Fruit fly (Drosophila melanogaster): ENCODE measurements around the gene Dci.

The Dci gene

dm6 chr3L:813229-813837 is 37.8 kb upstream of the Dci start (continued):
- TF ChIP-seq Med (GFP tag) (no peak), D19B (GFP tag; optimal IDR thresholded peaks at IDR 0.05) (no peak), CG17568 (GFP tag; optimal IDR thresholded peaks at IDR 0.05) (no peak), CG2889 (GFP tag; IDR thresholded peaks at IDR 0.05) (no peak), CG9215 (GFP tag; IDR thresholded peaks at IDR 0.05) (no peak), Dll (GFP tag; IDR thresholded peaks at IDR 0.05; ENCODE audit: partially characterized antibody) (no peak), luna (GFP tag; optimal IDR thresholded peaks at IDR 0.05) (no peak), Abd-B (GFP tag; optimal IDR thresholded peaks at IDR 0.05) (no peak), her (GFP tag; optimal IDR thresholded peaks at IDR 0.05) (no peak), HLHmδ (GFP tag; optimal IDR thresholded peaks at IDR 0.05) (no peak), CG14710 (tag; optimal IDR thresholded peaks at IDR 0.05) (no peak), CG6854 (GFP tag; optimal IDR thresholded peaks at IDR 0.05) (no peak), CG8478 (optimal IDR thresholded peaks at IDR 0.05) (no peak), CG14050 (GFP tag; IDR thresholded peaks at IDR 0.05) (no peak), Antp (GFP tag; optimal IDR thresholded peaks at IDR 0.05) (no peak), dan (GFP tag; IDR thresholded peaks at IDR 0.05) (no peak), lmd (GFP tag; IDR thresholded peaks at IDR 0.05) (peak; percentile 15; the same call in 1 of the 2 replicates), Dfd (GFP tag; optimal IDR thresholded peaks at IDR 0.05) (no peak), ttk (GFP tag; IDR thresholded peaks at IDR 0.05) (no peak), kni (GFP tag; optimal IDR thresholded peaks at IDR 0.05) (no peak), CG17359 (tag; optimal IDR thresholded peaks at IDR 0.05) (peak; percentile 48), CG8388 (GFP tag; optimal IDR thresholded peaks at IDR 0.05) (peak; percentile 19), E2f2 (GFP tag; IDR thresholded peaks at IDR 0.05) (no peak), jigr1 (GFP tag; IDR thresholded peaks at IDR 0.05) (no peak), sug (tag; optimal IDR thresholded peaks at IDR 0.05) (no peak), CG8924 (tag; optimal IDR thresholded peaks at IDR 0.05) (no peak), Dbx (GFP tag; IDR thresholded peaks at IDR 0.05) (no peak), CG18262 (tag; optimal IDR thresholded peaks at IDR 0.05) (peak; percentile 42), CG17612 (GFP tag; IDR thresholded peaks at IDR 0.05) (no peak), slbo (GFP tag; IDR thresholded peaks at IDR 0.05) (no peak), psq (GFP tag; optimal IDR thresholded peaks at IDR 0.05) (no peak), dimm (GFP tag; IDR thresholded peaks at IDR 0.05) (no peak), CG12219 (GFP tag; optimal IDR thresholded peaks at IDR 0.05) (no peak), CG12104 (GFP tag; optimal IDR thresholded peaks at IDR 0.05) (no peak), CG17328 (GFP tag; IDR thresholded peaks at IDR 0.05) (0 out of 2 replicates have a peak, but pooled peaks have one; percentile 30), CG15011 (GFP tag; optimal IDR thresholded peaks at IDR 0.05) (no peak), CG3281 (GFP tag; optimal IDR thresholded peaks at IDR 0.05) (no peak), bowl (GFP tag; IDR thresholded peaks at IDR 0.05) (no peak), CG12155 (GFP tag; optimal IDR thresholded peaks at IDR 0.05) (no peak), CG11560 (tag; IDR thresholded peaks at IDR 0.05) (no peak), bcd (GFP tag; optimal IDR thresholded peaks at IDR 0.05) (no peak), CG4328 (GFP tag; optimal IDR thresholded peaks at IDR 0.05) (no peak), Deaf1 (tag; optimal IDR thresholded peaks at IDR 0.05) (no peak), CG11085 (GFP tag; IDR thresholded peaks at IDR 0.05) (no peak), crc (GFP tag; optimal IDR thresholded peaks at IDR 0.05) (no peak), CG4730 (GFP tag; IDR thresholded peaks at IDR 0.05) (no peak), h (optimal IDR thresholded peaks at IDR 0.05) (no peak), CG1233 (GFP tag; optimal IDR thresholded peaks at IDR 0.05) (no peak), CTCF (GFP tag; optimal IDR thresholded peaks at IDR 0.05) (no peak), slou (GFP tag; optimal IDR thresholded peaks at IDR 0.05) (no peak), CG15601 (tag; optimal IDR thresholded peaks at IDR 0.05) (no peak), cad (GFP tag; optimal IDR thresholded peaks at IDR 0.05) (no peak), Ada2b (GFP tag; IDR thresholded peaks at IDR 0.05) (no peak), CG4282 (GFP tag; optimal IDR thresholded peaks at IDR 0.05) (no peak)

Measured in whole organism, embryonic.